Fruit fly (Drosophila melanogaster) whole organism, embryonic: ENCODE data around the gene Sem1.

Experiments
- Atf3 ChIP-seq: fragments of 200-800 bp; sonication (Bioruptor generic); optimal IDR thresholded peaks from 3 replicates; lab custom pipeline; 2016; ENCODE audit warnings: missing biosample characterization, missing genetic modification characterization
- Awh ChIP-seq: fragments of 200-800 bp; sonication (Bioruptor generic); IDR thresholded peaks from 2 replicates; pipeline ENCODE4, ENCODE4 v1.3.6; 2022; ENCODE audit warnings: missing biosample characterization, missing genetic modification characterization
- CG10147 ChIP-seq: fragments of 200-800 bp; sonication (Bioruptor generic); optimal IDR thresholded peaks from 2 replicates; lab custom pipeline; 2019; ENCODE audit warnings: missing biosample characterization, mild to moderate bottlenecking, missing genetic modification characterization, moderate library complexity
- CG10267 ChIP-seq: fragments of 200-800 bp; sonication (Bioruptor generic); optimal IDR thresholded peaks from 2 replicates; lab custom pipeline; 2018; ENCODE audit warnings: missing biosample characterization, mild to moderate bottlenecking, missing genetic modification characterization, moderate library complexity
- CG10462 ChIP-seq: fragments of 200-800 bp; sonication (Bioruptor generic); optimal IDR thresholded peaks from 2 replicates; lab custom pipeline; 2016; ENCODE audit warnings: missing biosample characterization, missing genetic modification characterization
- CG10654 ChIP-seq: fragments of 200-800 bp; sonication (Bioruptor generic); optimal IDR thresholded peaks from 2 replicates; lab custom pipeline; 2016; ENCODE audit warnings: missing biosample characterization, missing genetic modification characterization
- CG12299 ChIP-seq: fragments of 200-800 bp; sonication (Bioruptor generic); optimal IDR thresholded peaks from 2 replicates; lab custom pipeline; 2018; ENCODE audit warnings: missing biosample characterization, mild to moderate bottlenecking, missing genetic modification characterization
- CG12659 ChIP-seq: fragments of 200-800 bp; sonication (Bioruptor generic); optimal IDR thresholded peaks from 3 replicates; lab custom pipeline; 2017; ENCODE audit warnings: mild to moderate bottlenecking, missing biosample characterization, missing genetic modification reagents, missing genetic modification characterization
- CG12769 ChIP-seq: fragments of 200-800 bp; sonication (Bioruptor generic); optimal IDR thresholded peaks from 2 replicates; lab custom pipeline; 2019; ENCODE audit warnings: missing biosample characterization, mild to moderate bottlenecking, missing genetic modification characterization, moderate library complexity
- CG15011 ChIP-seq: fragments of 200-800 bp; sonication (Bioruptor generic); optimal IDR thresholded peaks from 3 replicates; lab custom pipeline; 2018; ENCODE audit warnings: missing biosample characterization, mild to moderate bottlenecking, missing genetic modification characterization
- CG15696 ChIP-seq: fragments of 200-800 bp; sonication (Bioruptor generic); optimal IDR thresholded peaks from 2 replicates; lab custom pipeline; 2019; ENCODE audit warnings: missing biosample characterization, mild to moderate bottlenecking, missing genetic modification characterization, moderate library complexity
- CG18619 ChIP-seq: fragments of 200-800 bp; sonication (Bioruptor generic); optimal IDR thresholded peaks from 3 replicates; lab custom pipeline; 2017; ENCODE audit warnings: missing biosample characterization, mild to moderate bottlenecking, missing genetic modification characterization
- CG30431 ChIP-seq: fragments of 200-800 bp; sonication (Bioruptor generic); optimal IDR thresholded peaks from 2 replicates; lab custom pipeline; 2017; ENCODE audit warnings: missing biosample characterization, missing genetic modification characterization
- CG3407 ChIP-seq: fragments of 200-800 bp; sonication (Bioruptor generic); optimal IDR thresholded peaks from 2 replicates; lab custom pipeline; 2018; ENCODE audit warnings: missing biosample characterization, mild to moderate bottlenecking, missing genetic modification characterization
- CG34376 ChIP-seq: fragments of 200-800 bp; sonication (Bioruptor generic); optimal IDR thresholded peaks from 2 replicates; lab custom pipeline; 2018; ENCODE audit warnings: missing biosample characterization, mild to moderate bottlenecking, missing genetic modification characterization
- CG3847 ChIP-seq: fragments of 200-800 bp; sonication (Bioruptor generic); IDR thresholded peaks from 2 replicates; pipeline ENCODE4 v1.3.6; 2022; ENCODE audit warnings: missing biosample characterization, missing genetic modification characterization
- CG4328 ChIP-seq: fragments of 200-800 bp; sonication (Bioruptor generic); optimal IDR thresholded peaks from 3 replicates; lab custom pipeline; 2017; ENCODE audit warnings: missing biosample characterization, missing genetic modification reagents, missing genetic modification characterization
- CG6765 ChIP-seq: fragments of 200-800 bp; sonication (Bioruptor generic); optimal IDR thresholded peaks from 3 replicates; lab custom pipeline; 2017; ENCODE audit warnings: missing biosample characterization, mild to moderate bottlenecking, missing genetic modification characterization
- CG6791 ChIP-seq: fragments of 200-800 bp; sonication (Bioruptor generic); IDR thresholded peaks from 3 replicates; pipeline ENCODE4 v1.3.6; 2022; ENCODE audit warnings: missing biosample characterization, missing genetic modification characterization; ENCODE audit not compliant: partially characterized antibody
- CG7786 ChIP-seq: fragments of 200-800 bp; sonication (Bioruptor generic); optimal IDR thresholded peaks from 2 replicates; lab custom pipeline; 2016; ENCODE audit warnings: missing biosample characterization, missing genetic modification characterization
- CG7928 ChIP-seq: fragments of 200-800 bp; sonication (Bioruptor generic); optimal IDR thresholded peaks from 2 replicates; lab custom pipeline; 2017; ENCODE audit warnings: missing biosample characterization, mild to moderate bottlenecking, missing genetic modification characterization
- Camta ChIP-seq: fragments of 200-800 bp; sonication (Bioruptor generic); optimal IDR thresholded peaks from 2 replicates; lab custom pipeline; 2016; ENCODE audit warnings: missing biosample characterization, missing genetic modification characterization
- Dfd ChIP-seq, 2 experiments: fragments of >200 bp; optimal IDR thresholded peaks; 2 replicates each; lab custom pipeline; 2017; ENCODE audit warnings: missing biosample characterization in 2 of 2, missing genetic modification characterization in 2 of 2
- E2f1 ChIP-seq: fragments of 200-800 bp; sonication (Bioruptor generic); IDR thresholded peaks from 2 replicates; pipeline ENCODE4 v1.3.6; 2022; ENCODE audit warnings: missing biosample characterization, missing genetic modification characterization
- E2f2 ChIP-seq: fragments of 200-800 bp; sonication (Bioruptor generic); IDR thresholded peaks from 2 replicates; pipeline ENCODE4 v1.3.6; 2022; ENCODE audit warnings: missing biosample characterization, missing genetic modification characterization
- Elba2 ChIP-seq: fragments of 200-800 bp; sonication (Bioruptor generic); optimal IDR thresholded peaks from 3 replicates; lab custom pipeline; 2016; ENCODE audit warnings: missing biosample characterization, missing genetic modification characterization
- Ets97D ChIP-seq: fragments of 200-800 bp; sonication (Bioruptor generic); optimal IDR thresholded peaks from 3 replicates; lab custom pipeline; 2016; ENCODE audit warnings: missing biosample characterization, missing genetic modification characterization
- Fer3 ChIP-seq: fragments of 200-800 bp; sonication (Bioruptor generic); optimal IDR thresholded peaks from 2 replicates; lab custom pipeline; 2018; ENCODE audit warnings: missing biosample characterization, mild to moderate bottlenecking, missing genetic modification characterization, moderate library complexity
- HHEX ChIP-seq: fragments of 200-800 bp; sonication (Bioruptor generic); optimal IDR thresholded peaks from 3 replicates; lab custom pipeline; 2017; ENCODE audit warnings: missing biosample characterization, mild to moderate bottlenecking, missing genetic modification characterization, missing genetic modification reagents
- HLHmδ ChIP-seq: fragments of 200-800 bp; sonication (Bioruptor generic); optimal IDR thresholded peaks from 2 replicates; lab custom pipeline; 2018; ENCODE audit warnings: missing biosample characterization, mild to moderate bottlenecking, missing genetic modification characterization, moderate library complexity
- Lhr ChIP-seq: fragments of 200-800 bp; sonication (Bioruptor generic); optimal IDR thresholded peaks from 3 replicates; lab custom pipeline; 2017; ENCODE audit warnings: mild to moderate bottlenecking, missing biosample characterization, missing genetic modification reagents, missing genetic modification characterization
- Nf-YC ChIP-seq: fragments of 200-800 bp; optimal IDR thresholded peaks from 3 replicates; lab custom pipeline; 2019; ENCODE audit warnings: missing biosample characterization, mild to moderate bottlenecking, missing genetic modification characterization, moderate library complexity
- Sry-δ ChIP-seq: fragments of 200-800 bp; sonication (Bioruptor generic); optimal IDR thresholded peaks from 2 replicates; lab custom pipeline; 2016; ENCODE audit warnings: missing biosample characterization, missing genetic modification characterization
- Ssrp ChIP-seq: fragments of 200-800 bp; sonication (Bioruptor generic); optimal IDR thresholded peaks from 2 replicates; lab custom pipeline; 2018; ENCODE audit warnings: missing biosample characterization, mild to moderate bottlenecking, missing genetic modification characterization, moderate library complexity
- chinmo ChIP-seq: fragments of 200-800 bp; sonication (Bioruptor generic); IDR thresholded peaks from 4 replicates; pipeline ENCODE4 v1.3.6; 2022; ENCODE audit warnings: missing biosample characterization, missing genetic modification characterization; ENCODE audit not compliant: partially characterized antibody
- dimm ChIP-seq: fragments of 200-800 bp; sonication (Bioruptor generic); IDR thresholded peaks from 2 replicates; pipeline ENCODE4 v1.3.6; 2022; ENCODE audit warnings: missing biosample characterization, missing genetic modification characterization
- en ChIP-seq: fragments of 200-800 bp; sonication (Bioruptor generic); optimal IDR thresholded peaks from 2 replicates; lab custom pipeline; 2016; ENCODE audit warnings: missing biosample characterization, missing genetic modification characterization
- gcm ChIP-seq: fragments of 200-800 bp; sonication (Bioruptor generic); optimal IDR thresholded peaks from 2 replicates; lab custom pipeline; 2019; ENCODE audit warnings: missing biosample characterization, mild to moderate bottlenecking, missing genetic modification characterization, moderate library complexity
- gro ChIP-seq: fragments of 200-800 bp; sonication (Bioruptor generic); optimal IDR thresholded peaks from 2 replicates; lab custom pipeline; 2016; ENCODE audit warnings: missing biosample characterization, missing genetic modification characterization
- ken ChIP-seq: fragments of 200-800 bp; sonication (Bioruptor generic); IDR thresholded peaks from 3 replicates; pipeline ENCODE4 v1.3.6; 2022; ENCODE audit warnings: missing biosample characterization, missing genetic modification characterization
- knrl ChIP-seq: fragments of 200-800 bp; sonication (Bioruptor generic); IDR thresholded peaks from 3 replicates; pipeline ENCODE4 v1.3.6; 2022; ENCODE audit warnings: missing biosample characterization, missing genetic modification characterization; ENCODE audit not compliant: partially characterized antibody
- lmd ChIP-seq: fragments of 200-800 bp; sonication (Bioruptor generic); IDR thresholded peaks from 2 replicates; pipeline ENCODE4 v1.3.6; 2022; ENCODE audit warnings: missing biosample characterization, missing genetic modification characterization
- nerfin-2 ChIP-seq: fragments of 200-800 bp; sonication (Bioruptor generic); IDR thresholded peaks from 2 replicates; pipeline ENCODE4 v1.3.6; 2022; ENCODE audit warnings: missing biosample characterization, missing genetic modification characterization; ENCODE audit not compliant: partially characterized antibody
- oc ChIP-seq: fragments of 200-800 bp; sonication (Bioruptor generic); optimal IDR thresholded peaks from 2 replicates; lab custom pipeline; 2018; ENCODE audit warnings: missing biosample characterization, mild to moderate bottlenecking, missing genetic modification characterization, moderate library complexity
- phol ChIP-seq: fragments of 200-800 bp; sonication (Bioruptor generic); optimal IDR thresholded peaks from 3 replicates; lab custom pipeline; 2018; ENCODE audit warnings: missing biosample characterization, mild to moderate bottlenecking, missing genetic modification characterization, moderate library complexity
- sisA ChIP-seq: fragments of 200-800 bp; sonication (Bioruptor generic); IDR thresholded peaks from 2 replicates; pipeline ENCODE4 v1.3.6; 2022; ENCODE audit warnings: missing biosample characterization, missing genetic modification characterization
- tna ChIP-seq: fragments of 200-800 bp; sonication (Bioruptor generic); IDR thresholded peaks from 2 replicates; pipeline ENCODE4 v1.3.6; 2022; ENCODE audit warnings: missing biosample characterization, missing genetic modification characterization; ENCODE audit not compliant: partially characterized antibody
- unc-4 ChIP-seq: fragments of 200-800 bp; sonication (Bioruptor generic); IDR thresholded peaks from 2 replicates; pipeline ENCODE4 v1.3.6; 2022; ENCODE audit warnings: missing biosample characterization, missing genetic modification characterization; ENCODE audit not compliant: partially characterized antibody
- z ChIP-seq: fragments of 200-800 bp; sonication (Bioruptor generic); IDR thresholded peaks from 3 replicates; pipeline ENCODE4 v1.3.6; 2022; ENCODE audit warnings: missing biosample characterization, missing genetic modification characterization

Gene Sem1

DNA sequence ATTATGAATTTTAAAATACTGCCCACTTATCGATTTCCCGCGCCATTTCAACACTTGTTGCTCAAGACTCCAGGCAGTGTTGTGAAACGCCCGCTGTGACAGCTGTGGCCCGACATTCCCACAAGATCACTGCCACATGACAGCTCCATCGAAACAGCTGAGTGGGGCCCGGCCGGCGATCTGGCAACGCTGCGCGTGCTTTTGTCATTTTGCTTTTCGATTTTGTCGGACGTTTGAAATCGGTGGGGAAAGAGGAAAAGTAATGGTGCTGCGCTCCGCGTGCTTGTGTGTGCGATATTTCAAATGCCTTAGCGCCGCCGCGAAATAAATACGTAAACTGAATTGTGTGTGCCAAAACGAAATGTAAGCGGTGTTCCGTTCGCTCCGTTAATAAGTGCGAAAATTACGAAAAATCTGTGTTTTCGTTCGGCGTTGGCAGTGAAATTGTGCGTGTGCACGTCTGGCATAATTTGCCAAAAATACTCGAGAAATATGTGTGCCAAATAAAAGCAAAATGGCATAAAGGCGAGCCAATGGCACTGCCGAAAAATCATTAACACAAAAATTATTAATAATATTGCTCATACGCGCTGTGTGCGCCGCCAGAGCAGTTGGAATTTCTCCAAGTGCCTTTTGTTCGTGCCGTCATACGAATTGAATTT lies 21.5 kb upstream of the Sem1 start (continued):
- TF ChIP-seq en (GFP tag; lab: Kevin White, UChicago), result no peak
- TF ChIP-seq CG34376, result peak; percentile 74
- peak; percentile 31 for TF ChIP-seq CG10147 (GFP tag; lab: Kevin White, UChicago)
- TF ChIP-seq oc, result no peak
- no peak for TF ChIP-seq tna (GFP tag; lab: Robert Waterston, UW)
- TF ChIP-seq phol (tag; lab: Kevin White, UChicago), result peak; percentile 21
- peak; percentile 96 for TF ChIP-seq Ets97D
- no peak for TF ChIP-seq z
- TF ChIP-seq Nf-YC, result peak; percentile 46
- no peak for TF ChIP-seq dimm
- TF ChIP-seq CG4328 (GFP tag; lab: Kevin White, UChicago), result peak; percentile 26
- TF ChIP-seq ken, result peak; percentile 66; the same call in 2 of the 3 replicates
- TF ChIP-seq Fer3 (tag; lab: Kevin White, UChicago), result no peak
- no peak for TF ChIP-seq CG30431 (GFP tag; lab: Kevin White, UChicago)
- no peak for TF ChIP-seq CG10654 (GFP tag; lab: Kevin White, UChicago)
- TF ChIP-seq nerfin-2, result peak; percentile 46; the same call in 1 of the 2 replicates
- no peak for TF ChIP-seq CG10462 (GFP tag; lab: Kevin White, UChicago)
- TF ChIP-seq CG18619 (GFP tag; lab: Kevin White, UChicago), result peak; percentile 20
- no peak for TF ChIP-seq Elba2
- peak; percentile 57 for TF ChIP-seq sisA
- TF ChIP-seq HHEX, result peak; percentile 51
- peak; percentile 7 for TF ChIP-seq CG15011 (GFP tag; lab: Kevin White, UChicago)
- TF ChIP-seq CG6765 (GFP tag; lab: Kevin White, UChicago), result peak; percentile 68
- TF ChIP-seq chinmo (GFP tag; lab: Robert Waterston, UW), result peak; percentile 92; the same call in 2 of the 4 replicates
- no peak for TF ChIP-seq Camta
- no peak for TF ChIP-seq CG15696 (tag; lab: Kevin White, UChicago)
- TF ChIP-seq gcm (GFP tag; lab: Kevin White, UChicago), result peak; percentile 12
- peak; percentile 38 for TF ChIP-seq Ssrp (tag; lab: Kevin White, UChicago)
- peak; percentile 93 for TF ChIP-seq CG12659
- TF ChIP-seq CG6791 (GFP tag; lab: Robert Waterston, UW), result peak; percentile 81
- TF ChIP-seq Atf3 (GFP tag; lab: Kevin White, UChicago), result peak; percentile 9
- peak; percentile 6 for TF ChIP-seq E2f1
- TF ChIP-seq Dfd (GFP tag; optimal IDR thresholded peaks at IDR 0.05; lab: Kevin White, UChicago), result no peak
- TF ChIP-seq Lhr (GFP tag; lab: Kevin White, UChicago), result peak; percentile 73
- TF ChIP-seq HLHmδ (GFP tag; lab: Kevin White, UChicago), result peak; percentile 84
- peak; percentile 55 for TF ChIP-seq knrl
- TF ChIP-seq CG7786 (GFP tag; lab: Kevin White, UChicago), result peak; percentile 2
- peak; percentile 98 for TF ChIP-seq E2f2 (GFP tag; lab: Robert Waterston, UW)
- peak; percentile 35 for TF ChIP-seq CG12299 (tag; lab: Kevin White, UChicago)
- no peak for TF ChIP-seq CG3407 (GFP tag; lab: Kevin White, UChicago)
- peak; percentile 54 for TF ChIP-seq lmd (GFP tag; lab: Robert Waterston, UW)
- peak; percentile 72 for TF ChIP-seq Sry-δ
- TF ChIP-seq CG7928 (GFP tag; lab: Kevin White, UChicago), result peak; percentile 39
- TF ChIP-seq CG10267 (tag; lab: Kevin White, UChicago), result peak; percentile 97
- TF ChIP-seq gro, result peak; percentile 78
- TF ChIP-seq CG12769 (tag; lab: Kevin White, UChicago), result peak; percentile 77
- peak; percentile 88 for TF ChIP-seq CG3847
- TF ChIP-seq unc-4 (GFP tag; lab: Robert Waterston, UW), result peak; percentile 69
- no peak; the same call in 1 of the 2 replicates for TF ChIP-seq Awh (GFP tag; lab: Robert Waterston, UW)
